Worm (Caenorhabditis elegans) whole organism, mixed stage, embryonic: ENCODE data around the gene srab-11.

Source experiments
- M03D4.4 ChIP-seq: sonication (generic microtip); optimal IDR thresholded peaks from 2 replicates; lab custom pipeline; 2017; ENCODE audit warnings: mild to moderate bottlenecking, missing genetic modification characterization, missing compliant biosample characterization
- bed-3 ChIP-seq: fragments of 200-800 bp; sonication (Bioruptor generic); optimal IDR thresholded peaks from 3 replicates; lab custom pipeline; 2018; ENCODE audit warnings: mild to moderate bottlenecking, missing genetic modification characterization, moderate library complexity, missing compliant biosample characterization
- blmp-1 ChIP-seq: fragments of 150-350 bp; optimal IDR thresholded peaks from 2 replicates; lab custom pipeline; 2014; ENCODE audit warnings: missing biosample characterization, missing genetic modification characterization
- ceh-43 ChIP-seq: fragments of 200-800 bp; sonication (Bioruptor generic); optimal IDR thresholded peaks from 2 replicates; lab custom pipeline; 2018; ENCODE audit warnings: mild to moderate bottlenecking, missing genetic modification characterization, moderate library complexity, missing compliant biosample characterization
- ceh-83 ChIP-seq: fragments of 200-800 bp; sonication (Bioruptor generic); optimal IDR thresholded peaks from 2 replicates; lab custom pipeline; 2018; ENCODE audit warnings: mild to moderate bottlenecking, missing genetic modification characterization, missing compliant biosample characterization
- ces-1 ChIP-seq: fragments of 150-350 bp; optimal IDR thresholded peaks from 2 replicates; lab custom pipeline; 2014; ENCODE audit warnings: missing biosample characterization, missing genetic modification reagents, missing genetic modification characterization
- cnd-1 ChIP-seq: fragments of 200-800 bp; sonication (Bioruptor generic); optimal IDR thresholded peaks from 2 replicates; lab custom pipeline; 2018; ENCODE audit warnings: mild to moderate bottlenecking, missing genetic modification characterization, missing compliant biosample characterization
- elt-1 ChIP-seq: sonication (generic microtip); optimal IDR thresholded peaks from 2 replicates; lab custom pipeline; 2017; ENCODE audit warnings: missing genetic modification characterization, mild to moderate bottlenecking, missing compliant biosample characterization, antibody characterized with exemption, moderate library complexity, borderline replicate concordance; ENCODE audit not compliant: insufficient read depth
- elt-3 ChIP-seq: fragments of 150-350 bp; optimal IDR thresholded peaks from 2 replicates; lab custom pipeline; 2014; ENCODE audit warnings: missing biosample characterization, missing genetic modification characterization
- flh-1 ChIP-seq: fragments of 200-800 bp; sonication (Bioruptor generic); optimal IDR thresholded peaks from 2 replicates; lab custom pipeline; 2018; ENCODE audit warnings: mild to moderate bottlenecking, missing genetic modification characterization, moderate library complexity, missing compliant biosample characterization
- ham-2 ChIP-seq: fragments of 200-800 bp; sonication (Bioruptor generic); optimal IDR thresholded peaks from 2 replicates; lab custom pipeline; 2018; ENCODE audit warnings: mild to moderate bottlenecking, missing genetic modification characterization, missing compliant biosample characterization
- lin-13 ChIP-seq: fragments of 150-350 bp; optimal IDR thresholded peaks from 2 replicates; lab custom pipeline; 2014; ENCODE audit warnings: missing biosample characterization, missing genetic modification characterization
- lin-32 ChIP-seq: fragments of 200-800 bp; sonication (Bioruptor generic); optimal IDR thresholded peaks from 2 replicates; lab custom pipeline; 2018; ENCODE audit warnings: mild to moderate bottlenecking, missing genetic modification characterization, missing compliant biosample characterization
- lsy-2 ChIP-seq: fragments of 150-350 bp; optimal IDR thresholded peaks from 2 replicates; lab custom pipeline; 2014; ENCODE audit warnings: missing biosample characterization, missing genetic modification characterization
- mep-1 ChIP-seq: fragments of 150-350 bp; optimal IDR thresholded peaks from 2 replicates; lab custom pipeline; 2017; ENCODE audit warnings: missing biosample characterization, missing genetic modification reagents, missing genetic modification characterization, inconsistent platforms
- mls-2 ChIP-seq: sonication (generic microtip); optimal IDR thresholded peaks from 2 replicates; lab custom pipeline; 2016; ENCODE audit warnings: mild to moderate bottlenecking, missing genetic modification characterization, moderate library complexity, missing compliant biosample characterization
- nhr-12 ChIP-seq: fragments of 150-350 bp; optimal IDR thresholded peaks from 2 replicates; lab custom pipeline; 2014; ENCODE audit warnings: missing biosample characterization, missing genetic modification characterization
- nhr-2 ChIP-seq: fragments of 150-350 bp; optimal IDR thresholded peaks from 2 replicates; lab custom pipeline; 2014; ENCODE audit warnings: missing biosample characterization, missing genetic modification characterization
- nhr-76 ChIP-seq: sonication (generic microtip); optimal IDR thresholded peaks from 2 replicates; lab custom pipeline; 2017; ENCODE audit warnings: missing biosample characterization, missing genetic modification characterization
- sem-2 ChIP-seq: fragments of 200-800 bp; sonication (Bioruptor generic); optimal IDR thresholded peaks from 2 replicates; lab custom pipeline; 2018; ENCODE audit warnings: mild to moderate bottlenecking, missing genetic modification characterization, missing compliant biosample characterization
- snpc-4 ChIP-seq: fragments of 150-350 bp; optimal IDR thresholded peaks from 2 replicates; lab custom pipeline; 2014; ENCODE audit warnings: missing biosample characterization, missing genetic modification characterization
- sptf-1 ChIP-seq: sonication (generic microtip); optimal IDR thresholded peaks from 2 replicates; lab custom pipeline; 2017; ENCODE audit warnings: mild to moderate bottlenecking, missing genetic modification characterization, moderate library complexity, missing compliant biosample characterization
- tbx-8 ChIP-seq: fragments of 200-800 bp; sonication (Bioruptor generic); optimal IDR thresholded peaks from 2 replicates; lab custom pipeline; 2018; ENCODE audit warnings: mild to moderate bottlenecking, missing genetic modification characterization, moderate library complexity, missing compliant biosample characterization
- unc-120 ChIP-seq: sonication (generic microtip); optimal IDR thresholded peaks from 2 replicates; lab custom pipeline; 2017; ENCODE audit warnings: missing genetic modification characterization, missing compliant biosample characterization; ENCODE audit not compliant: poor library complexity, severe bottlenecking
- unc-62 ChIP-seq: fragments of 150-350 bp; optimal IDR thresholded peaks from 2 replicates; lab custom pipeline; 2014; ENCODE audit warnings: missing biosample characterization, missing genetic modification reagents, missing genetic modification characterization
- zip-8 ChIP-seq: fragments of 150-350 bp; optimal IDR thresholded peaks from 2 replicates; lab custom pipeline; 2014; ENCODE audit warnings: missing biosample characterization, missing genetic modification characterization

srab-11 gene

DNA sequence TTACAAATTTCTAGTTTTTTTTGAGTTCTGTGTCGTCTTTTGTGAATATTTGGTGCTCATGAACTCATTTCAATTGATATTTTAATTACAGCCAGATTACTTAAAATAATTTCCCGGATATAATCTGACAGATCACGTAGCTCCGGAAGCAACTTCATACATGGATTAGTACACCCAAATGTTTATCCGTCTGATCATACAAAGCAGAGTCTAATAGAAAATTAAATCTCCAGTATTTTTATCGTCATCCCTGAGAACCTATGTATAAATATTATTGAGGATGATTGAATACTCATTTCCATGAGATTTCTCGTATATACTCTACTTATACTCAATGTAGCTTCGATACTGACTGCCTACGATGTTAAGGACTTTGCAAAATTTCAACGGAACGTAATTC is 21.9 kb downstream of the srab-11 start, which contains the start of gene Y73C8C.12:
TSS of gene Y73C8C.12 (plus strand) at position 301 of the 400 bp plus-strand sequence.
- no peak for TF ChIP-seq sptf-1 (tag; lab: Kevin White, UChicago)
- no peak for TF ChIP-seq nhr-12
- no peak for TF ChIP-seq bed-3 (GFP tag; lab: Kevin White, UChicago)
- TF ChIP-seq ceh-43 (GFP tag; lab: Kevin White, UChicago) = no peak

DNA sequence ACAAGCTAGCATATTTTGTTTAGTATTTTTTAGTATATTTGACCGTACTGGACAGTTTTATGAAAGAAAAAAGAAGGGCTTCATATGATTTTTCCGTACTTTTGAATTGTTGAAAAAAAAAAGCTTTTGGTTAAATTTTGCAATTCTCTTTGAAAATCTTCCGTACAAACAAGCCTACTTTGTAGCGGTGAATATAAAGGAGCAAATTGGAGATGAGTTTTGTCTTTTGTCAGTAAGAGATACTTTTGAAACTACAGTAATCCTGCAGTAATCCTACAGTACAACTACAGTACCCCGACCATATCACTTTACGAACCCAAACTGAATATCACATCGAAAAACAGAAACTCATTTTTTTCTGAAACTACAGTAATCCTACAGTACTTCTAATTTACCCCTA is 24.4 kb downstream of the srab-11 start:
- TF ChIP-seq M03D4.4 (no peak), unc-62 (no peak), mep-1 (no peak), lin-13 (tag; lab: Kevin White, UChicago) (no peak)

DNA sequence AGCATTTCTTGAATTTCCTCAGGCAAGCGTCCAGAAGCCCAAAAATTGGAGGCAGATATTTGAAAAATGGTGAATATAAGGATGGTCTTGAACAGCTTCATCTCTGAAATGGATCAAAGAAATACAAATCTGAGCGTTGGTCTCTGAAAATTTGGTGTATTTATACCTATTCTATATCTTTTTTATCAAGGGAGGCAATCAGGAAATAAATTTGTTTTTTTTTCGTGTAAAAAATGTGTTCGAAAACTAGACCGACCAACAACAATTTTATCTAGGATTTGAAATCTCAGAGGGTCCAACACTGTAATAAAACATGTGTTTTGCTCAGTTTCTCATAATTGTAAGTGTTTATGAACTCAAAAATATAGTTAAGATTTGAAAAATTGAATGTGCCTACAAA is 25.1 kb downstream of the srab-11 start, which contains the start of gene srt-56:
TSS of gene srt-56 (minus strand) at position 101 of the 400 bp plus-strand sequence.
- TF ChIP-seq ceh-83 (GFP tag; lab: Kevin White, UChicago) (no peak), lin-32 (no peak), snpc-4 (tag; lab: Kevin White, UChicago) (no peak), elt-1 (tag; lab: Kevin White, UChicago) (no peak), ces-1 (GFP tag; lab: Kevin White, UChicago) (no peak), sptf-1 (tag; lab: Kevin White, UChicago) (no peak), cnd-1 (tag; lab: Kevin White, UChicago) (no peak)

DNA sequence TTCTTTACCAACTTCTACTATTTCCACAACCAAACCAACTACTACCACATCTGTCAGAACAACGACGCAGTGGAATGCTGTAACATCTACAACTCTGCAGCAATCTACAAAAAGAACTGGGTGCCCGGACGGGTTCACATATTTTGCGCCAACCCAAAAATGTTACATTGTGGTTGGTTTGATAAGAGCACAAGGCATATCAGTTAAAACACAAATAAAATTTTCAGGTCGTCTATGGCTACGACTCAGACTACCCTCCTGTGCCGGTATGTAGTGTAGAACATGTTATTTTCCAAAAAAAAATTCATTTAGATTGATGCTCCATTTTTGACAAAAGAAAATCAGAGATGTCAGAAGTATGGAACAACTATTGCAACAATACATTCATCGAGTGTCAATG is 27.6 kb downstream of the srab-11 start:
- TF ChIP-seq lsy-2 (tag; lab: Kevin White, UChicago) (no peak), ham-2 (GFP tag; lab: Kevin White, UChicago) (no peak)

DNA sequence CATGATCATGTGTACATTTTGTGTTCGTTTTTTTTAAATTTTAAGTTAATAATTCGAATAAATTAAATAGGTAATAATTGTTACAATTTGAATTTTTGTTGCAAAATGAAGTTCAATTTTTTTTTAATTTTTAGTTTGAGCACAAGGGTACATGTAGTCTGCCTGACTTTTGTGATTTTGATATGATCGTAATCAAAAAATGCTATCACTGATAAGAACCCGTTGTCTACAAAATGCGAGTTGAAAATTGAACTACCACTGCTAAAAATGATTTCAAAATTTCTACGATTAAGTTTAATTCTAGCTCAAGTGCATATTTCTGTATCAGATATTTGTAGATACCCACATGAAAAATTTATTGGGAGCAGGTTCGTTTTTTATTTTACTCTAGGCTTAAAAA is 28.7 kb downstream of the srab-11 start, which contains the start of gene clec-210:
TSS of gene clec-210 (plus strand) at position 211 of the 400 bp plus-strand sequence.
- TF ChIP-seq elt-1 (tag; lab: Kevin White, UChicago) (no peak), bed-3 (GFP tag; lab: Kevin White, UChicago) (no peak), tbx-8 (GFP tag; lab: Kevin White, UChicago) (no peak), ceh-83 (GFP tag; lab: Kevin White, UChicago) (no peak), ceh-43 (GFP tag; lab: Kevin White, UChicago) (no peak), flh-1 (GFP tag; lab: Kevin White, UChicago) (no peak), nhr-76 (no peak), mls-2 (no peak), blmp-1 (no peak), lin-32 (no peak), nhr-12 (no peak), elt-3 (tag; lab: Kevin White, UChicago) (no peak), sem-2 (GFP tag; lab: Kevin White, UChicago) (no peak), lsy-2 (tag; lab: Kevin White, UChicago) (no peak), cnd-1 (tag; lab: Kevin White, UChicago) (no peak), mep-1 (no peak), snpc-4 (tag; lab: Kevin White, UChicago) (no peak)

DNA sequence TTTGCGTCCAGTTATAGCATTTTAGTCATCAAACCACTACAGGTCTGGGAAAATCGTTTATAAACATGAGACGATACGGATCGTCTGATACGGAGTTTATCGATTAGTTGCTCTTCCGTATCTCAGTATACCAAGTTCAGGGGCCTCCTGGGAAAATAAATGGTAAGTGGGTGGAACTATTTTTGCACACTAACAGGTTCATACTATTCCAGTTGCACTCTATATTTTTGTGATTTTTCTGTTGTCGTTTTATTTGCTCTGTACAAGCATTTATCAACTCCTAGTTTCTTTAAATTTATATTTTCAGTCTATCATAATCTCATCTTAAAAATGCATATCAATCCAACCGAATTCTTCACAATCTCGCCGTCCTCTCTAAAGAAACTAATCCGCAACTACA is 31.9 kb downstream of the srab-11 start, which contains the start of gene Y73C8C.3:
TSS of gene Y73C8C.3 (plus strand) at position 301 of the 400 bp plus-strand sequence.
- no peak for TF ChIP-seq flh-1 (GFP tag; lab: Kevin White, UChicago)
- no peak for TF ChIP-seq unc-120 (tag; lab: Kevin White, UChicago)

DNA sequence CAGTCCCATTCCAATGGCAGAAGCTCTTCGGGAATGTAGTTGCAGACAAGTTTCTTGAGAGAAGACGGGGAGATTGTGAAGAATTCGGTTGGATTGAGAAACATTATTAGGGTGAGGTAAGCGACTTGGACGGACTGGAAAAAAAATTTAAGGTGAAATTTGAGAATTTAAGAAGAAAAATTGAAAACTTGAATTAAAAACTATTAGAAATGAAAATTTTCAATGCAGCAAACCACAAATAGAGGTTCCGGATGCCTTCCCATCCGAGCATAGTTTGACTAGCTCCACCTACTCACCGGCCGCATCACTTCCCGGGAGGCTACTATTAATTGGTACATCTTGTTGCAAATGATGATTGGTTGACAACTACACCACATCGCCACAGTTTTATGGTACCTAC is 33.1 kb downstream of the srab-11 start, which contains the start of gene Y73C8C.8:
TSS of gene Y73C8C.8 (minus strand) at position 101 of the 400 bp plus-strand sequence.
- TF ChIP-seq ham-2 (GFP tag; lab: Kevin White, UChicago) = no peak
- no peak for TF ChIP-seq M03D4.4
- TF ChIP-seq mls-2 = no peak
- TF ChIP-seq nhr-2 = no peak
- TF ChIP-seq zip-8 = no peak
